Worm (Caenorhabditis elegans) whole organism, L2 larva: ENCODE data around the gene math-28.

Source experiments
- gmeb-1 ChIP-seq: fragments of 150-350 bp; optimal IDR thresholded peaks from 2 replicates; lab custom pipeline; 2014; ENCODE audit warnings: missing biosample characterization, missing genetic modification characterization
- nhr-11 ChIP-seq: fragments of 150-350 bp; optimal IDR thresholded peaks from 2 replicates; lab custom pipeline; 2014; ENCODE audit warnings: missing biosample characterization, missing genetic modification characterization
- unc-62 ChIP-seq: fragments of 150-350 bp; optimal IDR thresholded peaks from 2 replicates; lab custom pipeline; 2014; ENCODE audit warnings: missing biosample characterization, missing genetic modification reagents, missing genetic modification characterization

DNA sequence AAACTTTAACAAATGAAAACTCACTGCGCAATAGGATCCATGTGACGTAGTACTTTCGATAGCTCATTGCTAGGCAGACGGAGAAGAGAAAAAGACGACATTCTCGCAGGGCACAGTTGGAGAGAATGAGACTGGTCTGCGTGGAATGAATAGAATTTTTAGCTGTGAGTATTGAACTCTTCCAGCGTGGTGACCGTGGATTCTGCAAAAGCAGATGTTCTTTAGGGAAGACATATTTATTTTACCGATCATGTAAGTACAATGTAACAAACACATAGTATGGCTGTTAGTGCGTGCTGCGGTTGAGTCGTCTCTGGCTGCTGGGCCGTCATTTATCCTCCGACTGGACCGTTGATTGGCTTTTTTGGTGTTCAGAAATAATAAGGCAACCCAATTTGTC, 10.2 kb upstream of the math-28 start, which contains the start of gene F36H5.9:
- TF ChIP-seq gmeb-1: no peak
- no peak for TF ChIP-seq unc-62 (GFP tag; lab: Kevin White, UChicago)
- no peak for TF ChIP-seq nhr-11
